ENCODE assay signal across 3 worm cellular contexts in the genomic region with DNA sequence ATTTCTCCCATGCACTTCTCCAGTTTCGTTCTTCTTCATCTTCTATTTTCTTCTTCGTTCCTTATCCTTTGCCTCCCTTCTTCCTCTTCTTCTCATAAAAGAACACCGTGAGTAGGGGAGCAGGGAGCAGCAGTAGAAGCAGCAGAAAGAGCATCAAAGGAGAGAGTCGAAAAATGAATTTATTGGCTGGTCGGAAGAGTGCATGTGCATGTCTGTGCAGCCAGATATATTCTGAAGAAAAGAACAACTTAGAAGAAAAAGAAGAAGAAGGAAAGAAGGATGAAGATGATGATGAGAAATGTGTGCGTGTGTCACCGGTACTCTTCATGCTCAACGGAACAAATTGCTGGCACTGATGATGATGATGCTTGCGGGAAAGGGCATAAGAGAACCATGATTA.
TF ChIP-seq lines count a peak whose summit lies in the region.

No protein-coding gene starts in this region.

TF ChIP-seq in whole organism, L1 larva, 84 proteins besides CTCF, POLR2A, EP300 and RAD21 (continued from another document):
- TF ChIP-seq nhr-47 (tag; optimal IDR thresholded peaks at IDR 0.05; lab: Kevin White, UChicago): no peak
- no peak for TF ChIP-seq egl-13 (tag; optimal IDR thresholded peaks at IDR 0.05; lab: Kevin White, UChicago)
- TF ChIP-seq irx-1 (tag; optimal IDR thresholded peaks at IDR 0.05; lab: Kevin White, UChicago): no peak
- TF ChIP-seq unc-86 (tag; optimal IDR thresholded peaks at IDR 0.05; lab: Kevin White, UChicago): no peak
- TF ChIP-seq ceh-82 (tag; optimal IDR thresholded peaks at IDR 0.05; lab: Kevin White, UChicago): peak in 1 of 3 experiments; percentile 9

TF ChIP-seq in whole organism, L3 larva, 47 proteins besides CTCF, POLR2A, EP300 and RAD21 (continued from another document):
- TF ChIP-seq mml-1 (tag; optimal IDR thresholded peaks at IDR 0.05; lab: Kevin White, UChicago): no peak
- TF ChIP-seq nhr-28 (tag; optimal IDR thresholded peaks at IDR 0.05; lab: Kevin White, UChicago): no peak
- no peak for TF ChIP-seq nhr-67 (tag; optimal IDR thresholded peaks at IDR 0.05; lab: Kevin White, UChicago)
- no peak for TF ChIP-seq pqm-1 (tag; optimal IDR thresholded peaks at IDR 0.05; lab: Kevin White, UChicago)

TF ChIP-seq in whole organism, L4 larva, 104 proteins besides CTCF, POLR2A, EP300 and RAD21 (continued from another document):
- TF ChIP-seq daf-12 (tag; optimal IDR thresholded peaks at IDR 0.05; lab: Kevin White, UChicago) (no peak), ctbp-1 (GFP tag; IDR thresholded peaks at IDR 0.05; lab: Robert Waterston, UW) (0 out of 2 replicates have a peak, but pooled peaks have one; percentile 42), rbr-2 (tag; optimal IDR thresholded peaks at IDR 0.05; lab: Kevin White, UChicago) (no peak)
